Worm (Caenorhabditis elegans): ENCODE measurements around the gene metl-6.

Gene metl-6

DNA sequence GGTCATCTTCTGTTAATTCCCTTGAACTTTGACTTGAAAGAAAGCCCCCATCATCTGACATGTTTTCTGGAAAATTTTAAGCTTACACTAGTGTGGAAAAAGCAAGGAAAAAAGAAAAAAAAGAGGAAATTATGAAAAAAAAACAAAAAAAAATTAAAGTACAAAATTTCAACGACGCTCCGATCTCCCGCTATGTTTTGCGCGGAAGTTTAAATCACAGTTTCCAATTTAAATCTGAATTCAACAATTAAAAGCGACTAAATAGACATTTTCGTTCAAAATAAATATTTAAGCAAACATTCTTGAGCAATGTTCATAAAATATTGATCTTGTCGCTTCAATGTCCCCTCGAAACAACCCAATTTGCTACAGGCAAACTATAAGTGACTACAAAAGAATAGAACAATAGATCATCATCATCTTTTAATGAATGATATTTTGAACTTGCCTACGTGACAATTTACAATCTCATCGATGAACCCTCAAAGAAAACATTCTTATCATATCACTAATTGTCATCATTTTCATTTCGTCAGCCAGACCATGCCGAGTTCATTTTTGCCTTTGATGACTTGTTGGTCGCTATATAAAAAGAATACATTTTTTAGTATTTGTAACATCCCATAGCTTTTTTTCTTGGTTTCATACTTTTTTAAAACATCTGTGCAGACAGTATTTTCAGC lies at the start of gene metl-6, which contains the start of gene nit-1:
Gene metl-6, minus strand, starts transcription at position 66 of the 683 bp plus-strand sequence.
Gene nit-1, plus strand, starts transcription at position 562 of the 683 bp plus-strand sequence.
- no peak for TF ChIP-seq dao-5 (tag; optimal IDR thresholded peaks at IDR 0.05)

DNA sequence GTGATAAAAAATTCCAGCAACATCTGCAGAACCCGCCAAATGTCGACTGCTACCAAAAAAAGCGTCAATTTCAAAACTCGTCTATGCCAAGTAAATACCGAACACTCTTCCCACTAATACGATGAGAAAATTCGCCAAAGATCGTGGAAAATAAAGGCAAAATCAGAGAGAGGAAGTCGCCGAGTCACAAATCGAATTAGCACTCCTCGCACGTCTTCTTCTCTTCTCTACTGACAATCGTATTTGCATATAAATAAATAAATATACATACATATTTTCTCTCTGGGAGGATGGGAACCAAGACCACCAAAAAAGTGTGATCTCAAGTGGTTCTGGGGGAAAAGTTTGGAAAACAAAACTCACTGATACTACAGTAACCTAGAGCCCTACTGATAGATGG lies 48.9 kb upstream of the metl-6 start:
- TF ChIP-seq dao-5 (tag; optimal IDR thresholded peaks at IDR 0.05) (no peak), W03F9.2 (tag; optimal IDR thresholded peaks at IDR 0.05) (no peak), him-1 (tag; optimal IDR thresholded peaks at IDR 0.05) (no peak)

DNA sequence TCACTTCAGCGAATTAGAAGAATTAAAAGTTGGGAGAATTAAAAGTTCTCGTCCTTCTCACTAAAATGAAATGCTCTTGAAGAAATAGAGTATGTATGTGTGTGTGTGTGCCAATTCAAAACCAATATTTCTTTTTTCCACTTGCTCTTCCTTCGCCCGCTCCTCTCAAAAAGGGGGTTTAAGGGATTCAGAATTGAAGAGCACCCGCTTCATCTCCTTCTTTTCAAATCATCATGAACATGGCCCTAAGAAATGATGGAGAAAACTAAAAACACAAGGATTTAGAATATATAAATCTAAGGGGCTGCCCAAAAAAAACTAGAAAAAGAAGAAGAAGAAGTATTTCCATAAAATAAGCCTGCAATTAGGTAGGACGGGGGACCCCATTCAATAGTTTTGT lies 47.6 kb upstream of the metl-6 start:
- TF ChIP-seq dao-5 (tag; optimal IDR thresholded peaks at IDR 0.05) (no peak), W03F9.2 (tag; optimal IDR thresholded peaks at IDR 0.05) (no peak), him-1 (tag; optimal IDR thresholded peaks at IDR 0.05) (no peak)

DNA sequence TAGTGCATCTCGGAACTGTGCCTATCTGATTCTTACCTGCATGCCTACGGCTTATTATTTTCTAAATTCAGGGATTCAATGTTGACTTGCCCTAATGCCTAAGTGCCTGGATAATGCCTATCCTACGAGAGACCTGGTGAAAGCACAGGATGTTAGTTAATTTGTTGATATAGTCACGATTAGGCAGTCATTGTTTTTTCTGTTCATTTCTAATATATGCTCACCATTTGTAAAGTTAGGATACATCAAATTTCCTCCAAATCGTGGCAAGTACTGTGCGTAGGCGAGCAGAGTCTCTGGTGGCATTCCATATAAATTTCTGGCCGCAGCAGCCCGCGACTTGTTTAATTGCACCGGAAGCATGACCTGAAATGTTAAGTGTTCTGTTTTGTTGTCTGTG lies 44.6 kb upstream of the metl-6 start:
- no peak for TF ChIP-seq him-1 (tag; optimal IDR thresholded peaks at IDR 0.05)
- no peak for TF ChIP-seq dao-5 (tag; optimal IDR thresholded peaks at IDR 0.05)
- TF ChIP-seq W03F9.2 (tag; optimal IDR thresholded peaks at IDR 0.05): no peak

DNA sequence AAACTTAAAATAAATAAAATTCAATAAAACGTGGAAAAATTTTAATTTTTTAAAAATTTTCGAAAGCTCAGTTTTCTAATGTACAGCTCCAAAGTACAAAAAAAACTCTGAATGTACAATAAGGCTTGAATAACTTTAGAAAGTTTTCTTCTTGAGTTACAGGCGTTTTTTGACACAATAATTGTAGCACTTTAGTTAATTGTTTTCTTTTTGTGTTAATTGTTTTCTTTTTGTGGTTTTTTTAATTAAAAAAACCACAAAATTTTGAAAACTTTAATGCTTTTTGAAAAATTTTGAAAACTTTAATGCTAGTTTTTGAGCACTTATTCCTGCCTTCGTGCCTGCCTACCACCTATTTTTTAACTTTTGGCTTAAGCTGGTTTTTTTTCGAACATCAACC lies 42.7 kb upstream of the metl-6 start, which contains the start of gene R10E9.2:
Gene R10E9.2, minus strand, starts transcription at position 101 of the 400 bp plus-strand sequence.
- TF ChIP-seq dao-5 (tag; optimal IDR thresholded peaks at IDR 0.05): no peak
- no peak for TF ChIP-seq him-1 (tag; optimal IDR thresholded peaks at IDR 0.05)
- no peak for TF ChIP-seq W03F9.2 (tag; optimal IDR thresholded peaks at IDR 0.05)

DNA sequence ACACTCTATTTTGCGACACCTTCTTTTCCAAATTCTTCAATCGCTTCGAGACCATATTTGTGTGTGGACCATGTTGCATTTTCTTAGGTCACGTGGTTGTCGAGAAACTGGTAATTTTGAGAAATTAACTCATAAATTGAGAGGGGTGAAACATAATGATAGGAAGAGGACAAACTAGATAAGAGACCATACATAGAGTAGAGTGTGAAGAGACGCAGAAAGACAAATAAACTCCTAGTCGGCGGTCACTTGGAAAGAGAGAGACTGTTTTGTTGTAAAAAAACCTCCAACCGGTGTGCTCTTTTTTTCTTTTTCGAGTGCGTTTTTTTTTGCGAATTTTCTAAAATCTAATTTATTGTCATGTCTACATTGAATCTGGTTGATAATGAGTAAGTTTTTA lies 38.5 kb upstream of the metl-6 start, which contains the start of gene R10E9.3:
Gene R10E9.3, plus strand, starts transcription at position 235 of the 400 bp plus-strand sequence.
- TF ChIP-seq him-1 (tag; optimal IDR thresholded peaks at IDR 0.05) (no peak), W03F9.2 (tag; optimal IDR thresholded peaks at IDR 0.05) (no peak), dao-5 (tag; optimal IDR thresholded peaks at IDR 0.05) (no peak)

DNA sequence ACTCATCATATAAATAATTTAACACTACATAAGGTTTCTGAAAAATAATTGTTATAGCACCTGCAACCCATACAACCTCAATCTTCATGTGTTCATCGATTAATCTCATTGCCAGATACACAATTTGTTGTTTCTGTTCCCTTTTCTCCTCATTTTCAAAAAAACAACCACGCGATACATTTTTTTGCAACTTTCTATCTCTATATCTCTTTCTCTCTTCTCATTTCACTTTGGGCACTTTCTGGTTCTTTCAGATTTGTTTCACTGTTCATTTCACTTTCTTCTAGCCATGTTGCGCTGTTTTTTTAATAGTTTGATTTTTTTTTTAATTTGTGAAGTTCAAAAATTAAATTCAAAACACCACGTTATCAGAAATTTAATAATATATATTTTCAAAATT lies 37.7 kb upstream of the metl-6 start:
- TF ChIP-seq dao-5 (tag; optimal IDR thresholded peaks at IDR 0.05) (no peak), W03F9.2 (tag; optimal IDR thresholded peaks at IDR 0.05) (no peak), him-1 (tag; optimal IDR thresholded peaks at IDR 0.05) (no peak)

DNA sequence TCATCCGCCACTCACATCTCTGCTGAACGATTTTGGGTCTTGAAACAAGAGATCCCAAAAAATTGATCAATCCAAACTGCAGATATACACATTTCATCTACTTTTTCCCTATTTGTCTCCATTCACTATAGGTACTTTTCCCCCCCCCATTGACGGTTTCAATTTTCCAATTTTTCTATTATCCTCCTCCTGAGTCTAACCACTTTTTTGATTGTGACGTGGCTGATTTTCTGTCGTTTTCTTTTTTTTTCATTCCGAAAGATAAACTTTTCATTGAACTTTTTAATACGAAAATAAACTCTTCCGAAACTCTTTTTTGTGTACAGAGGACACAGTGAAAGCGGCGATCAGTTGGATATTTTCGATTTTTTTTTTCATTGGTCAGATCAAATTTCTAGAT lies 36.3 kb upstream of the metl-6 start:
- TF ChIP-seq W03F9.2 (tag; optimal IDR thresholded peaks at IDR 0.05) (no peak), dao-5 (tag; optimal IDR thresholded peaks at IDR 0.05) (no peak), him-1 (tag; optimal IDR thresholded peaks at IDR 0.05) (no peak)

DNA sequence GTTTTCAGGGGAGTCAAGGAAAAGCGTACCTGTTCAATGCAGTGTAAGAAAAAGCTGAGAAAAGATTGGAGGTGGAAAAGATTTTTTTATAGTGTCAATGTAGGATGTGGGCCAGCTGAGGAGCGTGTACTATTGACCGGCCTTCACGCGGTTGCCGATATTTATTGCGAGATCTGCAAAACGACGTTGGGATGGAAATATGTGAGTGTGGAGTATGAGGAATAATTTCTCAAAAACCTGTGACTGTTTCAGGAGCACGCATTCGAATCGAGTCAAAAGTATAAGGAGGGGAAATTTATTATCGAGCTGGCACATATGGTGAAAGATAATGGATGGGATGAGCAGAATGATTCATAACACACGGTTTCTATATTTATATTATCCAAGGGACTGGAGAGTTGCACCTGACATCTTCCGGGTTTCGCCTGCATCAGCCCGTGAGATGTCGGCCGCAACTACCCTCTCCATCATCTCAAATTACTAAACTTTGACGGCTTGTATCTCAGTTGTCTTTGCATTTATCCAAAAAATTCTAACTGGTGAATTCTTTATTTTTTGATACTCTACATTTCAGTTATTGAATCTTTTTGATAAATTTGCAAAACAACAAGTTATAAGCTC lies 35.7 kb upstream of the metl-6 start:
- TF ChIP-seq him-1 (tag; optimal IDR thresholded peaks at IDR 0.05) (no peak), dao-5 (tag; optimal IDR thresholded peaks at IDR 0.05) (no peak), W03F9.2 (tag; optimal IDR thresholded peaks at IDR 0.05) (no peak)

DNA sequence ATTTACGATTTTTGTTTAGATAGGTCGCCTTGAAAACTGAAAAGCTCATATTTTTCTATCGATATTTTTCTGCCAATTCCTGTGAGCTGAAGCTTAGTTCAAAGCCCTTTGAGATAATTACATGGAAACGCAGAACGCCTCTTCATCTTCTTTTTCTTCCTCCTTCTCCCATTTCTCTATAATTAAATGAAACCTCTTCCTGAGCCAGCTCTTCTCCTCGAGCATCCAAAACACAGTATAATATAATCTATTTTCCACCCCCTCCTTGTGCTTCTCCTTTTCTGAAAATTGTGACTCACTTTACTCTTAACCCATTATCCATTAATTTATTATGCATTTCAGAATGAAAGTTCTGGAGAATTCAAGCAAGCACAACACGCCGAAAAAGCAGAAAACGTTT lies 34.8 kb upstream of the metl-6 start, which contains the start of gene F37A8.5:
Gene F37A8.5, plus strand, starts transcription at position 332 of the 400 bp plus-strand sequence.
- TF ChIP-seq him-1 (tag; optimal IDR thresholded peaks at IDR 0.05) (no peak), dao-5 (tag; optimal IDR thresholded peaks at IDR 0.05) (no peak), W03F9.2 (tag; optimal IDR thresholded peaks at IDR 0.05) (no peak)

DNA sequence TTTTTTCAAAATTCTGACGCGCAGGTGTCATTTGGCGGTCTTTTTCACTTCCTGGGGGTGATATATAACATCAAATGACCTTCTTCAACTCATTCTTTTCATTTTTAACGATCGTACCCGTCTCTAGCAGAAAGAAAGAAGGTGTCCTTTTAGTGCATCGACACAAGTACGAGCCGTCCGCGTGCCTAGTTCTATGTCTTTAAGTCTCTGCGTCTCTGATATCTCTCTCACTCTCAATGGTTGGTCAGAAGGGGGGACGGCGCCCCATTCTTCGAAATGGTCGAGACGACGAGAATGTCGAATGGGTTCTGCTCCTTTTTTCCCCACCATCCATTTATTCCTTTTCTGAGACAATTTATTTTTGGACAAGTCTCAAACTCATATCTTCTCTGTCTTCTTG lies 34.2 kb upstream of the metl-6 start:
- TF ChIP-seq dao-5 (tag; optimal IDR thresholded peaks at IDR 0.05) (no peak), him-1 (tag; optimal IDR thresholded peaks at IDR 0.05) (peak; percentile 39)

DNA sequence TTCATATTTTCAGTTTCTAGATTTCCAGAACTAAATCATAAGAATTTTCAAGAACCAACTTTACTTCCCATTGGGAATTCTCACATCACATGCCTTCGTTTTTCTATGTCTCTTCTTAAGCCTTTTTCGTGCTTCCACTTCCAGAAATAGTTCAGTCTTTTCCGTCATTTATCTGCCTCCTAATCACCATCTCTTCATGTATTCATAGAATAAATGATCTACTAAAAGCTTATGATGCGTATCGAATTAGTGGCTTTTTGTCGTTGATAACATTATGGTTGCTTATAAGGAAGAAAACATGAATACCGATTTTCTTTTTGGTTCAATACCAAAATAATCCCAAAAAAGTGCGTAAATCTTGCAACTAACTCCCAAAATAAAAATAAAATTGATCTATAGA lies 33.3 kb upstream of the metl-6 start:
- TF ChIP-seq W03F9.2 (tag; optimal IDR thresholded peaks at IDR 0.05): no peak

DNA sequence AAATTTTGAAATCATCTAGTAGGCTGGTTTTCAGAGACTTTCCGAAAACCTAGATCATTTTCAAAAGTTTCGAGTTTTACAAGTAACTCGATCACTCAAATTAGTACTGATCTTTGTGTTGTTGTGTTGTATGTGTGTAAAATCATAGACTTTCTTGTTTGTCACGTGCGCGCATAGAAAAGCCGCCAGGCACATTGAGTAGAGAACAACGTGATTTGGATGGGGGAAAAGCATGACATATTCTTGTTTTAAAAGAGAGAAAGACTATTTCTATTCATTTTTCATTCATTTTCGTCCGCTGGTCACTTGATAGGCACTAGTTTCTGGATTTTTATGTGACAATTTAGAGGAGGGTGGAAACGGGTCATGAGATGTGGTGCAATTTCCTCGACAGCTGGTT lies 32.7 kb upstream of the metl-6 start:
- TF ChIP-seq W03F9.2 (tag; optimal IDR thresholded peaks at IDR 0.05) (no peak), him-1 (tag; optimal IDR thresholded peaks at IDR 0.05) (no peak), dao-5 (tag; optimal IDR thresholded peaks at IDR 0.05) (no peak)

DNA sequence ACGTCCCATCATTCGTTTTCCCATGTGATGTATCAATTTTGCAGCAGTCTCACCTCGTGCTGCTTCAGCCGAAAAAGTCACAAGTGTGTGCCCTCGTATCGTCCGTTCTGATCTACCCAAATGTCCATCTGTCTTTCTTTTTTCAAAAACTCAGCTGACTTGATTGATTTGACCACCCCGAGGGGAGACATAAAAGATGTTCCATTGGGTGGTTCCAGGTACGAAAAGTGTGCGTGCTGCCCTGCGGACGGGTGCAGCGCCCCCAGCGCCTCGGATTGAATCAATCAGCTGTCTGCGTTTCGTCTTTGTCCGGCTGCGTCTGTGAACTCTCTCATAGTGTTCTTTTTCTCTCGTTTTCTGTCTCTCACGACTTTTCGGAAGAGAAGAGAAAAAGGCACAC lies 31.7 kb upstream of the metl-6 start:
- peak; percentile 26 for TF ChIP-seq him-1 (tag; optimal IDR thresholded peaks at IDR 0.05)
- TF ChIP-seq W03F9.2 (tag; optimal IDR thresholded peaks at IDR 0.05): no peak

DNA sequence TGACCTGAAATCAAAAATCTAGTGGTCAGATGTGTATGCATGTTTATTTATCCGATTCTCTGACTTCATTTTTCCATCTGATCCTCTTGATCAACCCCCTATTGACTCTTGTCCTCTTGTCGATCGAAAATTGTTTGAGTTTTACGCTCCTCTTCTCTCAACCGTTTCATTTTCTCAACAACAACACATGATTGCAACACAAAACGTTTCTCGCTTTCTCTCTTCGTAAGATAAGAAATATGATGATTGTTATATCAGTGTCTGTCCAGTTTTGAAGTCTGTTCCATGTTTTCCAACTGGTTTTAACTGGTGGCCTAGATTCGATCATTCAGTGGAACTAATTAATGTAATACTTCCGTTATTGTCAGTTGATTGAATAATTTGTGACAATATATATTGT lies 30.5 kb upstream of the metl-6 start:
- TF ChIP-seq dao-5 (tag; optimal IDR thresholded peaks at IDR 0.05) (no peak), him-1 (tag; optimal IDR thresholded peaks at IDR 0.05) (no peak), W03F9.2 (tag; optimal IDR thresholded peaks at IDR 0.05) (no peak)

Data from whole organism, L4/young adult.